Worm (Caenorhabditis elegans): ENCODE data around the gene cdc-14.

cdc-14 gene

ce11 chrII:5599326-5600044 lies 6.3 kb upstream of the cdc-14 start, which contains the start of gene C17G10.10 (continued):
- peak; percentile 70 for TF ChIP-seq spr-3 (GFP tag; optimal IDR thresholded peaks at IDR 0.05)
- no peak for TF ChIP-seq sdz-12 (GFP tag; optimal IDR thresholded peaks at IDR 0.05)
- TF ChIP-seq ctbp-1 (GFP tag; IDR thresholded peaks at IDR 0.05) = no peak
- TF ChIP-seq nhr-48 (tag; optimal IDR thresholded peaks at IDR 0.05) = peak; percentile 66
- TF ChIP-seq nhr-237 (tag; optimal IDR thresholded peaks at IDR 0.05) = no peak
- TF ChIP-seq mdl-1 (tag; optimal IDR thresholded peaks at IDR 0.05) = peak; percentile 3 to 64
- TF ChIP-seq Y75B8A.6 (GFP tag; IDR thresholded peaks at IDR 0.05) = no peak
- TF ChIP-seq F26F4.8 (GFP tag; conservative IDR thresholded peaks at IDR 0.05) = no peak
- TF ChIP-seq ceh-32 (tag; optimal IDR thresholded peaks at IDR 0.05; ENCODE audit: poor library complexity) = no peak
- TF ChIP-seq hif-1 (tag; optimal IDR thresholded peaks at IDR 0.05) = no peak
- TF ChIP-seq aly-2 (tag; optimal IDR thresholded peaks at IDR 0.05) = no peak
- TF ChIP-seq lin-29 (GFP tag; IDR thresholded peaks at IDR 0.05) = no peak
- TF ChIP-seq lin-38 (GFP tag; IDR thresholded peaks at IDR 0.05) = peak; percentile 69
- no peak for TF ChIP-seq lin-15B (tag; optimal IDR thresholded peaks at IDR 0.05)
- TF ChIP-seq attf-4 (tag; optimal IDR thresholded peaks at IDR 0.05) = no peak
- TF ChIP-seq php-3 (GFP tag; IDR thresholded peaks at IDR 0.05) = no peak
- no peak for TF ChIP-seq lin-39 (tag; optimal IDR thresholded peaks at IDR 0.05)
- TF ChIP-seq tag-97 (GFP tag; IDR thresholded peaks at IDR 0.05) = no peak
- TF ChIP-seq pha-4 (GFP tag; IDR thresholded peaks at IDR 0.05) = peak; percentile 50
- peak; percentile 6 for TF ChIP-seq pha-4 (tag; optimal IDR thresholded peaks at IDR 0.05)
- peak; percentile 93 for TF ChIP-seq snpc-4 (tag; optimal IDR thresholded peaks at IDR 0.05)
- TF ChIP-seq nhr-28 (tag; optimal IDR thresholded peaks at IDR 0.05) = peak; percentile 72
- TF ChIP-seq mes-2 (tag; optimal IDR thresholded peaks at IDR 0.05; ENCODE audit: poor library complexity, severe bottlenecking) = peak; percentile 86
- TF ChIP-seq vab-7 (GFP tag; IDR thresholded peaks at IDR 0.05) = no peak
- peak; percentile 39; the same call in 1 of the 2 replicates for TF ChIP-seq ceh-20 (GFP tag; IDR thresholded peaks at IDR 0.05)
- peak; percentile 74 for TF ChIP-seq nhr-42 (GFP tag; IDR thresholded peaks at IDR 0.05)
- TF ChIP-seq lim-7 (GFP tag; IDR thresholded peaks at IDR 0.05) = no peak
- TF ChIP-seq dmd-6 (GFP tag; IDR thresholded peaks at IDR 0.05) = peak; percentile 72
- no peak for TF ChIP-seq fkh-10 (GFP tag; optimal IDR thresholded peaks at IDR 0.05)
- TF ChIP-seq duxl-1 (tag; optimal IDR thresholded peaks at IDR 0.05; ENCODE audit: poor library complexity) = peak; percentile 78
- peak; percentile 68 for TF ChIP-seq nhr-102 (tag; optimal IDR thresholded peaks at IDR 0.05)
- peak; percentile 39 for TF ChIP-seq lin-13 (GFP tag; optimal IDR thresholded peaks at IDR 0.05)
- TF ChIP-seq daf-12 (tag; optimal IDR thresholded peaks at IDR 0.05) = no peak
- peak; percentile 76 for TF ChIP-seq hlh-11 (tag; optimal IDR thresholded peaks at IDR 0.05)
- TF ChIP-seq mxl-2 (GFP tag; conservative IDR thresholded peaks at IDR 0.05) = no peak
- peak; percentile 62 for TF ChIP-seq T20F7.1 (GFP tag; optimal IDR thresholded peaks at IDR 0.05)
- TF ChIP-seq mdt-29 (GFP tag; IDR thresholded peaks at IDR 0.05) = no peak
- peak; percentile 25 for TF ChIP-seq nhr-77 (tag; optimal IDR thresholded peaks at IDR 0.05)
- TF ChIP-seq unc-62 (GFP tag; optimal IDR thresholded peaks at IDR 0.05 in 1 of 2) = no peak
- no peak for TF ChIP-seq unc-62 (tag; optimal IDR thresholded peaks at IDR 0.05)
- TF ChIP-seq pqm-1 (tag; optimal IDR thresholded peaks at IDR 0.05) = peak; percentile 33
- TF ChIP-seq ztf-7 (tag; optimal IDR thresholded peaks at IDR 0.05) = peak; percentile 68
- TF ChIP-seq dmd-9 (GFP tag; IDR thresholded peaks at IDR 0.05) = 0 out of 2 replicates have a peak, but pooled peaks have one; percentile 18
- TF ChIP-seq lsy-2 (tag; optimal IDR thresholded peaks at IDR 0.05) = peak in 1 of 2 experiments; percentile 65
- no peak for TF ChIP-seq skn-1 (tag; optimal IDR thresholded peaks at IDR 0.05)
- peak; percentile 59 for TF ChIP-seq nhr-111 (GFP tag; optimal IDR thresholded peaks at IDR 0.05)
- TF ChIP-seq ceh-82 (tag; optimal IDR thresholded peaks at IDR 0.05) = no peak
- no peak for TF ChIP-seq daf-8 (GFP tag; IDR thresholded peaks at IDR 0.05)
- peak; percentile 89 for TF ChIP-seq dve-1 (tag; optimal IDR thresholded peaks at IDR 0.05; ENCODE audit: insufficient read depth)
- peak; percentile 35 to 79 for TF ChIP-seq daf-16 (GFP tag; optimal IDR thresholded peaks at IDR 0.05)
- TF ChIP-seq daf-16 (tag; optimal IDR thresholded peaks at IDR 0.05) = peak; percentile 82

All from whole organism, L4 larva.